Worm (Caenorhabditis elegans): ENCODE measurements around the gene C33F10.14.

DNA sequence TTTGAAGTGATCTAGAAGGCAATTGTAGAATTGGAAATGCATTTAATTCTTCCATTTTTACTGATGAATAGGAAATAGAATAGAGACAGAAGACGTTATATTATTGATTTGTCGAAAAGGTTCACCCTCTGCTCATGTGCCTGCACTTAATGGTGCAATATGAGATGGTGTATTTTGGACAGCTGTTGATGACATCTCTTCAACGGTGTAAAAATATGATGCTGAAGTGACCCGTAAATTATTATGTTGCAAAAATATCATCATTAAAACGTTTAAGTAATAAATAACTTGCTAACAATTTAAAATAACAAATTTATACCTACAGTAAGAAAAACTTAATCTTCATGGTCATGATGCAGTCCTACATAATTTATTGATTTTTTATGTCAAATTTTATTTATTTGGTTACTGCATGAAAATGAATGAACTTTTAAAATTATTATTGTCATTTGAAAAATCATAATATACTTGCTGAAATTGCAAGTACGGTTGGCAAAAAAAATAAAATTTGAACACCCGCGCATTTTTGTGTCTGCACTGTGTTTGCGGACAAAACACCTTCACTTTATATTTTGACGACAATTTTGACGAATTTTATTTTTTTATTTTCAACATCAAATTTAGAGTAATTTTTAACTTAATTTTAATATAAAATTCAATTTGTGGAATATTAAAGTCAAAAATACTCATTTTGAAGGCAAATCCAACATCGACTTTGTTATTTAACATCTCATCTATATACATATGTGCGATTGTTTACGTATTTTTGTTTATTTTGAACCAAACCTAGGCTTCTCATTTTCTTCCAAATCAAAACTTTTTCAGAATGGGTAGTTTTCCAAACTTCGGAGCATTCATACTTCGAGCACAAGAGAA, 30.8 kb downstream of the C33F10.14 start, which contains the start of the genes fbxb-88 and tbck-1:
- no peak for TF ChIP-seq tbx-9 (tag; optimal IDR thresholded peaks at IDR 0.05; ENCODE audit: borderline replicate concordance)
- TF ChIP-seq lin-40 (tag; optimal IDR thresholded peaks at IDR 0.05), result no peak
- TF ChIP-seq bed-2 (GFP tag; IDR thresholded peaks at IDR 0.05), result no peak
- no peak for TF ChIP-seq nfya-1 (tag; optimal IDR thresholded peaks at IDR 0.05; ENCODE audit: borderline replicate concordance, insufficient read depth)
- no peak for TF ChIP-seq T07F8.4 (tag; optimal IDR thresholded peaks at IDR 0.05)
- no peak for TF ChIP-seq snpc-1.1 (tag; optimal IDR thresholded peaks at IDR 0.05; ENCODE audit: insufficient read depth)
- no peak for TF ChIP-seq pha-4 (tag; optimal IDR thresholded peaks at IDR 0.05)
- no peak for TF ChIP-seq ama-1 (optimal IDR thresholded peaks at IDR 0.05)
- TF ChIP-seq ama-1 (GFP tag; optimal IDR thresholded peaks at IDR 0.05), result no peak
- no peak for TF ChIP-seq repo-1 (tag; optimal IDR thresholded peaks at IDR 0.05)
- no peak for TF ChIP-seq unc-62 (GFP tag; optimal IDR thresholded peaks at IDR 0.05)
- no peak for TF ChIP-seq nhr-90 (tag; optimal IDR thresholded peaks at IDR 0.05)
- peak; percentile 4 to 88 (median 33) for TF ChIP-seq lin-35 (GFP tag; optimal IDR thresholded peaks at IDR 0.05)

Data from whole organism, young adult.